Fruit fly (Drosophila melanogaster) whole organism, embryonic: ENCODE data around the gene Gcat.

Source experiments
- Atf3 ChIP-seq: fragments of 200-800 bp; sonication (Bioruptor generic); optimal IDR thresholded peaks from 3 replicates; lab custom pipeline; 2016; ENCODE audit warnings: missing biosample characterization, missing genetic modification characterization
- Bgb ChIP-seq: fragments of 200-800 bp; sonication (Bioruptor generic); IDR thresholded peaks from 2 replicates; pipeline ENCODE4 v1.3.6; 2022; ENCODE audit warnings: missing biosample characterization, missing genetic modification characterization; ENCODE audit not compliant: partially characterized antibody
- CG10147 ChIP-seq: fragments of 200-800 bp; sonication (Bioruptor generic); optimal IDR thresholded peaks from 2 replicates; lab custom pipeline; 2019; ENCODE audit warnings: missing biosample characterization, mild to moderate bottlenecking, missing genetic modification characterization, moderate library complexity
- CG10267 ChIP-seq: fragments of 200-800 bp; sonication (Bioruptor generic); optimal IDR thresholded peaks from 2 replicates; lab custom pipeline; 2018; ENCODE audit warnings: missing biosample characterization, mild to moderate bottlenecking, missing genetic modification characterization, moderate library complexity
- CG10366 ChIP-seq: fragments of 200-800 bp; sonication (Bioruptor generic); IDR thresholded peaks from 2 replicates; pipeline ENCODE4 v1.3.6; 2022; ENCODE audit warnings: missing biosample characterization, missing genetic modification characterization
- CG10431 ChIP-seq: fragments of 200-800 bp; sonication (Bioruptor generic); optimal IDR thresholded peaks from 3 replicates; lab custom pipeline; 2018; ENCODE audit warnings: missing biosample characterization, mild to moderate bottlenecking, missing genetic modification characterization
- CG10565 ChIP-seq: fragments of 200-800 bp; sonication (Bioruptor generic); optimal IDR thresholded peaks from 3 replicates; lab custom pipeline; 2016; ENCODE audit warnings: missing biosample characterization, mild to moderate bottlenecking, missing genetic modification characterization
- CG11696 ChIP-seq: fragments of 200-800 bp; sonication (Bioruptor generic); IDR thresholded peaks from 2 replicates; pipeline ENCODE4 v1.3.6; 2022; ENCODE audit warnings: missing biosample characterization, missing genetic modification characterization
- CG14014 ChIP-seq: fragments of 200-800 bp; sonication (Bioruptor generic); IDR thresholded peaks from 2 replicates; pipeline ENCODE4 v1.3.6; 2022; ENCODE audit warnings: missing biosample characterization, missing genetic modification characterization
- CG14441 ChIP-seq: fragments of 200-800 bp; sonication (Bioruptor generic); IDR thresholded peaks from 2 replicates; pipeline ENCODE4 v1.3.6; 2022; ENCODE audit warnings: missing biosample characterization, missing genetic modification characterization
- CG14860 ChIP-seq: fragments of 200-800 bp; sonication (Bioruptor generic); IDR thresholded peaks from 3 replicates; pipeline ENCODE4 v1.3.6; 2022; ENCODE audit warnings: missing biosample characterization, missing genetic modification characterization; ENCODE audit not compliant: partially characterized antibody
- CG17328 ChIP-seq: fragments of 200-800 bp; sonication (Bioruptor generic); IDR thresholded peaks from 2 replicates; pipeline ENCODE4 v1.3.6; 2022; ENCODE audit warnings: missing biosample characterization, missing genetic modification characterization
- CG17359 ChIP-seq: fragments of 200-800 bp; sonication (Bioruptor generic); optimal IDR thresholded peaks from 3 replicates; lab custom pipeline; 2018; ENCODE audit warnings: missing biosample characterization, mild to moderate bottlenecking, missing genetic modification characterization, moderate library complexity
- CG17361 ChIP-seq: fragments of 200-800 bp; sonication (Bioruptor generic); IDR thresholded peaks from 3 replicates; pipeline ENCODE4 v1.3.6; 2022; ENCODE audit warnings: missing biosample characterization, missing genetic modification characterization
- CG17829 ChIP-seq: fragments of 200-800 bp; optimal IDR thresholded peaks from 2 replicates; lab custom pipeline; 2019; ENCODE audit warnings: missing biosample characterization, mild to moderate bottlenecking, missing genetic modification characterization, moderate library complexity
- CG18011 ChIP-seq: fragments of 200-800 bp; sonication (Bioruptor generic); optimal IDR thresholded peaks from 2 replicates; lab custom pipeline; 2017; ENCODE audit warnings: missing biosample characterization, missing genetic modification characterization, mild to moderate bottlenecking, moderate library complexity, missing genotype
- CG30020 ChIP-seq: fragments of 200-800 bp; optimal IDR thresholded peaks from 2 replicates; lab custom pipeline; 2019; ENCODE audit warnings: missing biosample characterization, mild to moderate bottlenecking, missing genetic modification characterization, moderate library complexity
- CG30403 ChIP-seq: fragments of 200-800 bp; sonication (Bioruptor generic); optimal IDR thresholded peaks from 3 replicates; lab custom pipeline; 2016; ENCODE audit warnings: missing biosample characterization, missing genetic modification characterization
- CG31224 ChIP-seq: fragments of 200-800 bp; sonication (Bioruptor generic); IDR thresholded peaks from 2 replicates; pipeline ENCODE4 v1.3.6; 2022; ENCODE audit warnings: missing biosample characterization, missing genetic modification characterization
- CG34376 ChIP-seq: fragments of 200-800 bp; sonication (Bioruptor generic); optimal IDR thresholded peaks from 2 replicates; lab custom pipeline; 2018; ENCODE audit warnings: missing biosample characterization, mild to moderate bottlenecking, missing genetic modification characterization
- CG7372 ChIP-seq: fragments of 200-800 bp; sonication (Bioruptor generic); IDR thresholded peaks from 2 replicates; pipeline ENCODE4 v1.3.6; 2022; ENCODE audit warnings: missing biosample characterization, missing genetic modification characterization
- CG7745 ChIP-seq: fragments of 200-800 bp; sonication (Bioruptor generic); optimal IDR thresholded peaks from 2 replicates; lab custom pipeline; 2018; ENCODE audit warnings: missing biosample characterization, mild to moderate bottlenecking, missing genetic modification characterization, moderate library complexity
- CG7987 ChIP-seq: fragments of 200-800 bp; sonication (Bioruptor generic); optimal IDR thresholded peaks from 2 replicates; lab custom pipeline; 2018; ENCODE audit warnings: missing biosample characterization, mild to moderate bottlenecking, missing genetic modification characterization, moderate library complexity
- CTCF ChIP-seq: fragments of 200-800 bp; sonication (Bioruptor generic); optimal IDR thresholded peaks from 2 replicates; lab custom pipeline; 2017; ENCODE audit warnings: missing biosample characterization, mild to moderate bottlenecking, missing genetic modification characterization, moderate library complexity
- Chrac-16 ChIP-seq: fragments of 200-800 bp; sonication (Bioruptor generic); optimal IDR thresholded peaks from 3 replicates; lab custom pipeline; 2016; ENCODE audit warnings: missing biosample characterization, missing genetic modification characterization
- Dfd ChIP-seq, 2 experiments: fragments of >200 bp; optimal IDR thresholded peaks; 2 replicates each; lab custom pipeline; 2017; ENCODE audit warnings: missing biosample characterization in 2 of 2, missing genetic modification characterization in 2 of 2
- Eip74EF ChIP-seq, 2 experiments: fragments of 200-800 bp in 1 of 2; fragments of >200 bp in 1 of 2; sonication (Bioruptor generic) in 1 of 2; optimal IDR thresholded peaks; 2 replicates each; lab custom pipeline; 2017 to 2019; ENCODE audit warnings: missing biosample characterization in 2 of 2, missing genetic modification characterization in 2 of 2, mild to moderate bottlenecking in 1 of 2, moderate library complexity in 1 of 2
- Elba2 ChIP-seq: fragments of 200-800 bp; sonication (Bioruptor generic); optimal IDR thresholded peaks from 3 replicates; lab custom pipeline; 2016; ENCODE audit warnings: missing biosample characterization, missing genetic modification characterization
- Hr51 ChIP-seq, 2 experiments: fragments of 200-800 bp; sonication (Bioruptor generic); optimal IDR thresholded peaks; 2 replicates in 1 of 2; 3 replicates in 1 of 2; lab custom pipeline; 2016 to 2018; ENCODE audit warnings: missing biosample characterization in 2 of 2, missing genetic modification characterization in 2 of 2, mild to moderate bottlenecking in 1 of 2, moderate library complexity in 1 of 2
- Lim3 ChIP-seq: fragments of 200-800 bp; sonication (Bioruptor generic); IDR thresholded peaks from 2 replicates; pipeline ENCODE4 v1.3.6; 2022; ENCODE audit warnings: missing biosample characterization, missing genetic modification characterization
- MESR4 ChIP-seq: fragments of 200-800 bp; sonication (Bioruptor generic); optimal IDR thresholded peaks from 2 replicates; lab custom pipeline; 2018; ENCODE audit warnings: missing biosample characterization, mild to moderate bottlenecking, missing genetic modification characterization, moderate library complexity
- Mes4 ChIP-seq: fragments of 200-800 bp; sonication (Bioruptor generic); optimal IDR thresholded peaks from 2 replicates; lab custom pipeline; 2016; ENCODE audit warnings: missing biosample characterization, missing genetic modification characterization
- Oli ChIP-seq: fragments of 200-800 bp; sonication (Bioruptor generic); optimal IDR thresholded peaks from 2 replicates; lab custom pipeline; 2018; ENCODE audit warnings: missing biosample characterization, mild to moderate bottlenecking, missing genetic modification characterization, moderate library complexity
- PHDP ChIP-seq: fragments of 200-800 bp; sonication (Bioruptor generic); optimal IDR thresholded peaks from 3 replicates; lab custom pipeline; 2018; ENCODE audit warnings: missing biosample characterization, mild to moderate bottlenecking, missing genetic modification characterization, moderate library complexity
- Rx ChIP-seq: fragments of 200-800 bp; sonication (Bioruptor generic); IDR thresholded peaks from 2 replicates; pipeline ENCODE4 v1.3.6; 2022; ENCODE audit warnings: missing biosample characterization, missing genetic modification characterization
- Sin3A ChIP-seq: fragments of >200 bp; optimal IDR thresholded peaks from 2 replicates; lab custom pipeline; 2018
- Spps ChIP-seq: fragments of 200-800 bp; sonication (Bioruptor generic); optimal IDR thresholded peaks from 2 replicates; lab custom pipeline; 2018; ENCODE audit warnings: missing biosample characterization, mild to moderate bottlenecking, missing genetic modification characterization
- Ssrp ChIP-seq: fragments of 200-800 bp; sonication (Bioruptor generic); optimal IDR thresholded peaks from 2 replicates; lab custom pipeline; 2018; ENCODE audit warnings: missing biosample characterization, mild to moderate bottlenecking, missing genetic modification characterization, moderate library complexity
- ara ChIP-seq: fragments of 200-800 bp; sonication (Bioruptor generic); IDR thresholded peaks from 2 replicates; pipeline ENCODE4 v1.3.6; 2022; ENCODE audit warnings: missing biosample characterization, missing genetic modification characterization
- ato ChIP-seq: fragments of 200-800 bp; sonication (Bioruptor generic); IDR thresholded peaks from 2 replicates; pipeline ENCODE4 v1.3.6; 2022; ENCODE audit warnings: missing biosample characterization, missing genetic modification characterization; ENCODE audit not compliant: partially characterized antibody
- ems ChIP-seq: fragments of 200-800 bp; sonication (Bioruptor generic); optimal IDR thresholded peaks from 3 replicates; lab custom pipeline; 2016; ENCODE audit warnings: missing biosample characterization, missing genetic modification characterization
- gsb-n ChIP-seq: fragments of 200-800 bp; sonication (Bioruptor generic); optimal IDR thresholded peaks from 3 replicates; lab custom pipeline; 2018; ENCODE audit warnings: missing biosample characterization, mild to moderate bottlenecking, missing genetic modification characterization
- hth ChIP-seq: fragments of >200 bp; optimal IDR thresholded peaks from 2 replicates; lab custom pipeline; 2017; ENCODE audit warnings: inconsistent platforms
- kay ChIP-seq: fragments of 200-800 bp; sonication (Bioruptor generic); optimal IDR thresholded peaks from 2 replicates; lab custom pipeline; 2016; ENCODE audit warnings: missing biosample characterization, missing genetic modification characterization
- nerfin-1 ChIP-seq: fragments of 200-800 bp; sonication (Bioruptor generic); optimal IDR thresholded peaks from 3 replicates; lab custom pipeline; 2019; ENCODE audit warnings: missing biosample characterization, mild to moderate bottlenecking, missing genetic modification characterization, moderate library complexity
- pzg ChIP-seq: fragments of 200-800 bp; sonication (Bioruptor generic); optimal IDR thresholded peaks from 3 replicates; lab custom pipeline; 2018; ENCODE audit warnings: missing biosample characterization, mild to moderate bottlenecking, missing genetic modification characterization, moderate library complexity
- rib ChIP-seq: fragments of 200-800 bp; sonication (Bioruptor generic); IDR thresholded peaks from 2 replicates; pipeline ENCODE4 v1.3.6; 2022; ENCODE audit warnings: missing biosample characterization, missing genetic modification characterization
- slp2 ChIP-seq: fragments of 200-800 bp; sonication (Bioruptor generic); optimal IDR thresholded peaks from 2 replicates; lab custom pipeline; 2016; ENCODE audit warnings: missing biosample characterization, missing genetic modification characterization
- sr ChIP-seq: fragments of 200-800 bp; sonication (Bioruptor generic); IDR thresholded peaks from 3 replicates; pipeline ENCODE4 v1.3.6; 2022; ENCODE audit warnings: missing biosample characterization, missing genetic modification characterization
- toy ChIP-seq: fragments of 200-800 bp; sonication (Bioruptor generic); IDR thresholded peaks from 2 replicates; pipeline ENCODE4 v1.3.6; 2022; ENCODE audit warnings: missing biosample characterization, missing genetic modification characterization
- unpg ChIP-seq: fragments of 200-800 bp; sonication (Bioruptor generic); optimal IDR thresholded peaks from 3 replicates; lab custom pipeline; 2018; ENCODE audit warnings: missing biosample characterization, mild to moderate bottlenecking, missing genetic modification characterization, moderate library complexity
- usp ChIP-seq: fragments of >200 bp; optimal IDR thresholded peaks from 2 replicates; lab custom pipeline; 2017; ENCODE audit warnings: missing biosample characterization, missing genetic modification characterization

Gene Gcat

DNA sequence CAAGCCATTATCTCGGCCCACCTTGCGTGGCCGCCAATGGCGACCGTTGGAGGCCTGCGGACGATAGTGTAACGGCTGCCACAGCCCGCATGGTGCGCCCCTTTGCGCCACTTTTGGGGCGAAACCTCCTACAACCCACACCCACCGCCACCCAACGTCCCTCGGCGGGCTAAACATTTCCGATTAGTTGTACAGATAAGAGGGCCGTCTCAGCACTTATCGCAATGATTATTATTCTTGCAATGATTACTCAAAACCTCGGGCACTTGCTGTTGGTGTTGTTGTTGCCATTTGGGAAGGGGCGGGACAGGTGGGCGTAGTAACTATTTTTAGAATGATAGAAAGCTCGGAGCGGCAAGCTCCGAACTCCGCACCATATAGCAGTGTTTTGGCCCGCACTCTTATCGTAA is 28.0 kb downstream of the Gcat start (continued):
- TF ChIP-seq Oli (tag; lab: Kevin White, UChicago): no peak
- TF ChIP-seq Chrac-16 (GFP tag; lab: Kevin White, UChicago): no peak
- no peak for TF ChIP-seq Bgb (GFP tag; lab: Robert Waterston, UW)
- TF ChIP-seq Elba2 (GFP tag; lab: Kevin White, UChicago): no peak
- TF ChIP-seq Spps: no peak
- TF ChIP-seq usp (GFP tag; lab: Kevin White, UChicago): no peak
- no peak for TF ChIP-seq Mes4 (GFP tag; lab: Kevin White, UChicago)
- TF ChIP-seq ato: no peak
- TF ChIP-seq Rx (GFP tag; lab: Robert Waterston, UW): no peak
- TF ChIP-seq Dfd (GFP tag; optimal IDR thresholded peaks at IDR 0.05; lab: Kevin White, UChicago): no peak
- no peak for TF ChIP-seq CG17829
- TF ChIP-seq sr (GFP tag; lab: Robert Waterston, UW): no peak
- TF ChIP-seq toy (GFP tag; lab: Robert Waterston, UW): no peak
- TF ChIP-seq CG10565 (GFP tag; lab: Kevin White, UChicago): no peak
- TF ChIP-seq CG30403: no peak
- 0 out of 2 replicates have a peak, but pooled peaks have one; percentile 38 for TF ChIP-seq Lim3 (GFP tag; lab: Robert Waterston, UW)
- no peak for TF ChIP-seq CG7372
- TF ChIP-seq Atf3 (GFP tag; lab: Kevin White, UChicago): no peak
- TF ChIP-seq CG7745 (tag; lab: Kevin White, UChicago): no peak
- TF ChIP-seq CG30020 (tag; lab: Kevin White, UChicago): no peak
- TF ChIP-seq CG17361: no peak
- TF ChIP-seq CG18011: no peak
- peak; percentile 20 for TF ChIP-seq kay (GFP tag; lab: Kevin White, UChicago)
- TF ChIP-seq CG11696 (GFP tag; lab: Robert Waterston, UW): no peak
- TF ChIP-seq pzg (GFP tag; lab: Kevin White, UChicago): no peak
- TF ChIP-seq Eip74EF (GFP tag; optimal IDR thresholded peaks at IDR 0.05; lab: Kevin White, UChicago): no peak
- no peak for TF ChIP-seq Sin3A (lab: Kevin White, UChicago)
- no peak for TF ChIP-seq unpg (GFP tag; lab: Kevin White, UChicago)
- TF ChIP-seq CG14441 (GFP tag; lab: Robert Waterston, UW): peak; percentile 12; the same call in 1 of the 2 replicates
- TF ChIP-seq CG14014: no peak
- no peak for TF ChIP-seq CG10147
- no peak for TF ChIP-seq CTCF (GFP tag; lab: Kevin White, UChicago)
- no peak for TF ChIP-seq ara (GFP tag; lab: Robert Waterston, UW)
- no peak for TF ChIP-seq Hr51 (GFP tag; optimal IDR thresholded peaks at IDR 0.05; lab: Kevin White, UChicago)
- no peak for TF ChIP-seq MESR4 (GFP tag; lab: Kevin White, UChicago)
- no peak for TF ChIP-seq CG17359 (tag; lab: Kevin White, UChicago)
- no peak for TF ChIP-seq Ssrp (tag; lab: Kevin White, UChicago)
- no peak for TF ChIP-seq nerfin-1 (tag; lab: Kevin White, UChicago)
- no peak for TF ChIP-seq CG17328 (GFP tag; lab: Robert Waterston, UW)
- peak; percentile 18 for TF ChIP-seq CG7987 (GFP tag; lab: Kevin White, UChicago)
- TF ChIP-seq ems (GFP tag; lab: Kevin White, UChicago): no peak
- peak; percentile 33; the same call in 1 of the 2 replicates for TF ChIP-seq rib (GFP tag; lab: Robert Waterston, UW)
- no peak for TF ChIP-seq gsb-n
- TF ChIP-seq slp2 (GFP tag; lab: Kevin White, UChicago): no peak
- TF ChIP-seq CG10267: no peak
- no peak for TF ChIP-seq CG10431
- TF ChIP-seq CG31224: no peak
- no peak for TF ChIP-seq CG10366 (GFP tag; lab: Robert Waterston, UW)
- no peak for TF ChIP-seq PHDP
- no peak for TF ChIP-seq CG14860
- TF ChIP-seq CG34376 (GFP tag; lab: Kevin White, UChicago): peak; percentile 83
- no peak for TF ChIP-seq hth
